Worm (Caenorhabditis elegans) whole organism, L1 larva: Measurements from ENCODE around the gene lips-1.

ENCODE experiments used
- aha-1 ChIP-seq: fragments of 150-350 bp; optimal IDR thresholded peaks from 2 replicates; lab custom pipeline; 2014; ENCODE audit warnings: missing biosample characterization, missing genetic modification characterization
- ceh-88 ChIP-seq: fragments of 200-800 bp; sonication (Bioruptor generic); IDR thresholded peaks from 2 replicates; pipeline ENCODE4 v1.3.6; 2022; ENCODE audit warnings: missing genetic modification characterization, missing compliant biosample characterization
- ets-5 ChIP-seq: fragments of 200-800 bp; sonication (Bioruptor generic); IDR thresholded peaks from 2 replicates; pipeline ENCODE4 v1.3.6; 2022; ENCODE audit warnings: missing genetic modification characterization, missing compliant biosample characterization
- jun-1 ChIP-seq: fragments of 150-350 bp; optimal IDR thresholded peaks from 2 replicates; lab custom pipeline; 2014; ENCODE audit warnings: missing biosample characterization, missing genetic modification reagents, missing genetic modification characterization
- lin-15B ChIP-seq: fragments of 150-350 bp; sonication (generic microtip); optimal IDR thresholded peaks from 3 replicates; lab custom pipeline; 2014; ENCODE audit warnings: missing biosample characterization, missing genetic modification characterization
- nhr-12 ChIP-seq: sonication (generic microtip); optimal IDR thresholded peaks from 2 replicates; lab custom pipeline; 2017; ENCODE audit warnings: missing biosample characterization, missing genetic modification characterization

ce11 chrX:12478465-12478864, 14.1 kb upstream of the lips-1 start:
- TF ChIP-seq ets-5 (GFP tag; lab: Robert Waterston, UW) (no peak), nhr-12 (tag; lab: Kevin White, UChicago) (no peak), jun-1 (no peak), lin-15B (tag; lab: Kevin White, UChicago) (no peak), aha-1 (tag; lab: Kevin White, UChicago) (no peak), ceh-88 (GFP tag; lab: Robert Waterston, UW) (no peak)
